Fruit fly (Drosophila melanogaster) whole organism: ENCODE results near the gene ph-d.

Experiments
- Dll ChIP-seq: fragments of >200 bp; optimal IDR thresholded peaks from 2 replicates; lab custom pipeline; 2017
- EcR ChIP-seq, 2 experiments: fragments of >200 bp; optimal IDR thresholded peaks; 2 replicates each; lab custom pipeline; 2017; ENCODE audit warnings: missing biosample characterization in 2 of 2, missing genetic modification characterization in 2 of 2, missing genetic modification reagents in 2 of 2
- pan ChIP-seq: fragments of >200 bp; optimal IDR thresholded peaks from 2 replicates; lab custom pipeline; 2017
- usp ChIP-seq: fragments of >200 bp; optimal IDR thresholded peaks from 2 replicates; lab custom pipeline; 2017; ENCODE audit warnings: missing biosample characterization, missing genetic modification characterization, mixed read lengths

DNA sequence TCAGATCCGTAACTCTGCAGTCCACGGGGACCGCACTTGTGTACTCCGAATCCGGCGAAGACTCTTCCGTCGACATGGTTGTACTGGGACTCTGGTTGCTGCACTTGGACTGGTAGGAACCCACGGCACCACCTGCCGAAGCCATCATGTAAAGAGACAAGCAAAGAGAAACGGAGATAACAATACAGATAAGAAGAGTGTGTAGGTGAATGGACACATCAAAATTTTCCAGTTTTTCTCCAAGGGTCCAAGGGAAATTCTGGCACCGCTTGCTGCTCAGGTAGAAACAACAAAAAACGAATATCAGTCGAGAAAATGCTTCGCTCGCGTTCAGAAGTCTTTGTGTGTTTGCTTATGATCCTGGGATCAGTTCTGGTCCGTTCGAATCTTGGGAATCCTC lies 54.8 kb downstream of the ph-d start, which contains the start of gene CG4194:
- TF ChIP-seq pan (lab: Kevin White, UChicago) (no peak), Dll (lab: Kevin White, UChicago) (no peak), usp (GFP tag; lab: Kevin White, UChicago) (no peak), EcR (GFP tag; optimal IDR thresholded peaks at IDR 0.05; lab: Kevin White, UChicago) (no peak)
